Worm (Caenorhabditis elegans) whole organism, L1 larva: ENCODE measurements around the gene str-150.

Experiments used
- Y116A8C.19 ChIP-seq: sonication (generic microtip); optimal IDR thresholded peaks from 2 replicates; lab custom pipeline; 2016; ENCODE audit warnings: missing compliant biosample characterization, missing genetic modification characterization, borderline replicate concordance
- ama-1 ChIP-seq: fragments of 150-350 bp; optimal IDR thresholded peaks from 2 replicates; lab custom pipeline; 2014
- dpl-1 ChIP-seq, 3 experiments: fragments of 150-350 bp in 2 of 3; sonication (generic microtip) in 1 of 3; optimal IDR thresholded peaks; 2 replicates each; lab custom pipeline; 2014 to 2017; ENCODE audit warnings: missing biosample characterization in 3 of 3, missing genetic modification characterization in 3 of 3, missing genetic modification reagents in 3 of 3
- jun-1 ChIP-seq: fragments of 150-350 bp; optimal IDR thresholded peaks from 2 replicates; lab custom pipeline; 2014; ENCODE audit warnings: missing biosample characterization, missing genetic modification reagents, missing genetic modification characterization
- nhr-237 ChIP-seq: fragments of 150-350 bp; optimal IDR thresholded peaks from 2 replicates; lab custom pipeline; 2014; ENCODE audit warnings: missing biosample characterization, missing genetic modification characterization
- pqm-1 ChIP-seq: sonication (generic microtip); optimal IDR thresholded peaks from 3 replicates; lab custom pipeline; 2017; ENCODE audit warnings: missing biosample characterization, missing genetic modification characterization
- skn-1 ChIP-seq: fragments of 150-350 bp; optimal IDR thresholded peaks from 2 replicates; lab custom pipeline; 2014; ENCODE audit warnings: missing biosample characterization, missing genetic modification characterization
- snpc-4 ChIP-seq: fragments of 150-350 bp; optimal IDR thresholded peaks from 2 replicates; lab custom pipeline; 2014; ENCODE audit warnings: missing biosample characterization, missing genetic modification characterization
- unc-130 ChIP-seq: fragments of 150-350 bp; optimal IDR thresholded peaks from 2 replicates; lab custom pipeline; 2017; ENCODE audit warnings: missing biosample characterization, missing genetic modification characterization, inconsistent platforms

ce11 chrV:16550680-16551079 is 32.4 kb upstream of the str-150 start, which contains the start of gene srbc-65:
- TF ChIP-seq skn-1 = no peak
- TF ChIP-seq unc-130 (tag; lab: Kevin White, UChicago) = no peak
- TF ChIP-seq Y116A8C.19 (tag; lab: Kevin White, UChicago) = no peak
- no peak for TF ChIP-seq snpc-4 (tag; lab: Kevin White, UChicago)
- no peak for TF ChIP-seq jun-1 (tag; lab: Kevin White, UChicago)
- no peak for TF ChIP-seq ama-1 (lab: Kevin White, UChicago)
- no peak for TF ChIP-seq dpl-1 (GFP tag; optimal IDR thresholded peaks at IDR 0.05; lab: Kevin White, UChicago)
- no peak for TF ChIP-seq pqm-1 (tag; lab: Kevin White, UChicago)
- TF ChIP-seq nhr-237 (tag; lab: Kevin White, UChicago) = no peak
